Fruit fly (Drosophila melanogaster): Measurements from ENCODE around the gene CG5854.

CG5854 gene

dm6 chr3R:23889922-23890321 is 43.8 kb upstream of the CG5854 start, which contains the start of gene Pli (continued):
- peak; percentile 17 for TF ChIP-seq CG3919 (GFP tag; optimal IDR thresholded peaks at IDR 0.05)
- TF ChIP-seq Sox15 (GFP tag; optimal IDR thresholded peaks at IDR 0.05) = no peak
- peak; percentile 4 for TF ChIP-seq CG6808 (GFP tag; optimal IDR thresholded peaks at IDR 0.05)
- TF ChIP-seq fd59A (GFP tag; optimal IDR thresholded peaks at IDR 0.05) = no peak
- TF ChIP-seq CG6854 (GFP tag; optimal IDR thresholded peaks at IDR 0.05) = peak; percentile 57
- no peak for TF ChIP-seq CG8319 (GFP tag; optimal IDR thresholded peaks at IDR 0.05)
- TF ChIP-seq CG1621 (tag; optimal IDR thresholded peaks at IDR 0.05) = no peak
- TF ChIP-seq lz (GFP tag; optimal IDR thresholded peaks at IDR 0.05) = no peak
- TF ChIP-seq acj6 (GFP tag; optimal IDR thresholded peaks at IDR 0.05) = no peak
- TF ChIP-seq CG7368 (GFP tag; optimal IDR thresholded peaks at IDR 0.05) = no peak
- TF ChIP-seq eg (GFP tag; IDR thresholded peaks at IDR 0.05) = no peak
- TF ChIP-seq dac (GFP tag; optimal IDR thresholded peaks at IDR 0.05) = no peak
- TF ChIP-seq CG6163 (GFP tag; IDR thresholded peaks at IDR 0.05) = no peak
- no peak for TF ChIP-seq Ets21C (GFP tag; optimal IDR thresholded peaks at IDR 0.05)
- no peak for TF ChIP-seq Lpt (GFP tag; optimal IDR thresholded peaks at IDR 0.05)
- TF ChIP-seq CG15336 (GFP tag; IDR thresholded peaks at IDR 0.05) = no peak
- TF ChIP-seq Hr38 (GFP tag; optimal IDR thresholded peaks at IDR 0.05) = no peak
- TF ChIP-seq fkh (GFP tag; optimal IDR thresholded peaks at IDR 0.05) = peak; percentile 78
- no peak for TF ChIP-seq achi (GFP tag; optimal IDR thresholded peaks at IDR 0.05)

dm6 chr3R:23890886-23891285 is 42.8 kb upstream of the CG5854 start, which contains the start of gene TfIIA-S:
Gene TfIIA-S, minus strand, starts transcription at chr3R:23891060.
- no peak for TF ChIP-seq Lpt (GFP tag; optimal IDR thresholded peaks at IDR 0.05)
- TF ChIP-seq Eip75B (GFP tag; optimal IDR thresholded peaks at IDR 0.05) = no peak
- no peak for TF ChIP-seq CG34406 (GFP tag; optimal IDR thresholded peaks at IDR 0.05)
- TF ChIP-seq Ets21C (GFP tag; optimal IDR thresholded peaks at IDR 0.05) = peak; percentile 56
- no peak for TF ChIP-seq acj6 (GFP tag; optimal IDR thresholded peaks at IDR 0.05)
- TF ChIP-seq CG7368 (GFP tag; optimal IDR thresholded peaks at IDR 0.05) = no peak
- no peak for TF ChIP-seq CG16779 (tag; optimal IDR thresholded peaks at IDR 0.05)
- no peak for TF ChIP-seq fkh (GFP tag; optimal IDR thresholded peaks at IDR 0.05)
- TF ChIP-seq net (GFP tag; optimal IDR thresholded peaks at IDR 0.05) = no peak
- TF ChIP-seq OdsH (GFP tag; optimal IDR thresholded peaks at IDR 0.05) = no peak
- no peak for TF ChIP-seq Hr4 (GFP tag; optimal IDR thresholded peaks at IDR 0.05)
- no peak for TF ChIP-seq CG8119 (GFP tag; IDR thresholded peaks at IDR 0.05)
- TF ChIP-seq Gug (GFP tag; IDR thresholded peaks at IDR 0.05) = no peak
- TF ChIP-seq CG32006 (GFP tag; optimal IDR thresholded peaks at IDR 0.05) = no peak
- TF ChIP-seq dac (GFP tag; optimal IDR thresholded peaks at IDR 0.05) = no peak
- peak; percentile 27 for TF ChIP-seq Sox15 (GFP tag; optimal IDR thresholded peaks at IDR 0.05)
- TF ChIP-seq fd59A (GFP tag; optimal IDR thresholded peaks at IDR 0.05) = no peak
- no peak for TF ChIP-seq Smox (GFP tag; optimal IDR thresholded peaks at IDR 0.05)
- no peak for TF ChIP-seq Blimp-1 (GFP tag; optimal IDR thresholded peaks at IDR 0.05)
- TF ChIP-seq Eip78C (GFP tag) = peak; percentile 59
- TF ChIP-seq CG10669 (GFP tag; optimal IDR thresholded peaks at IDR 0.05) = no peak
- TF ChIP-seq CG3919 (GFP tag; optimal IDR thresholded peaks at IDR 0.05) = peak; percentile 71
- no peak for TF ChIP-seq topi (GFP tag; optimal IDR thresholded peaks at IDR 0.05)
- no peak for TF ChIP-seq CG8319 (GFP tag; optimal IDR thresholded peaks at IDR 0.05)
- no peak for TF ChIP-seq eg (GFP tag; IDR thresholded peaks at IDR 0.05)
- no peak for TF ChIP-seq vri (GFP tag; optimal IDR thresholded peaks at IDR 0.05)
- no peak for TF ChIP-seq pdm3 (GFP tag; optimal IDR thresholded peaks at IDR 0.05)
- TF ChIP-seq Hr38 (GFP tag; optimal IDR thresholded peaks at IDR 0.05) = no peak
- TF ChIP-seq lz (GFP tag; optimal IDR thresholded peaks at IDR 0.05) = peak; percentile 71
- no peak for TF ChIP-seq CG11762 (GFP tag; optimal IDR thresholded peaks at IDR 0.05; ENCODE audit: insufficient read depth)
- TF ChIP-seq ss (GFP tag; optimal IDR thresholded peaks at IDR 0.05) = peak in 1 of 2 experiments; percentile 25
- TF ChIP-seq achi (GFP tag; optimal IDR thresholded peaks at IDR 0.05) = peak; percentile 64
- no peak for TF ChIP-seq CG6163 (GFP tag; IDR thresholded peaks at IDR 0.05)
- no peak for TF ChIP-seq fd85E (GFP tag; optimal IDR thresholded peaks at IDR 0.05)
- peak; percentile 51 for TF ChIP-seq CG11902 (GFP tag; optimal IDR thresholded peaks at IDR 0.05)
- TF ChIP-seq Sox14 (GFP tag; optimal IDR thresholded peaks at IDR 0.05) = peak; percentile 57
- TF ChIP-seq svp (GFP tag) = no peak
- TF ChIP-seq Sox102F (GFP tag; optimal IDR thresholded peaks at IDR 0.05) = no peak
- no peak for TF ChIP-seq Ets96B (tag; optimal IDR thresholded peaks at IDR 0.05)
- no peak for TF ChIP-seq CG4318 (GFP tag; optimal IDR thresholded peaks at IDR 0.05)
- no peak for TF ChIP-seq CG11294 (GFP tag; IDR thresholded peaks at IDR 0.05)
- peak; percentile 74 for TF ChIP-seq cyc (GFP tag; optimal IDR thresholded peaks at IDR 0.05)
- TF ChIP-seq CG3032 (tag; optimal IDR thresholded peaks at IDR 0.05) = no peak
- no peak for TF ChIP-seq Met (GFP tag; optimal IDR thresholded peaks at IDR 0.05)
- peak; percentile 23 for TF ChIP-seq CG6792 (GFP tag; optimal IDR thresholded peaks at IDR 0.05)
